Fruit fly (Drosophila melanogaster) whole organism, wandering third instar larva: ENCODE measurements around the gene CG34125.

Experiments used
- Abd-B ChIP-seq: fragments of >200 bp; optimal IDR thresholded peaks from 2 replicates; lab custom pipeline; 2017; ENCODE audit warnings: missing biosample characterization, missing genetic modification characterization
- CG32264 ChIP-seq: fragments of 200-800 bp; sonication (Bioruptor generic); optimal IDR thresholded peaks from 2 replicates; lab custom pipeline; 2016; ENCODE audit warnings: missing biosample characterization, missing genetic modification characterization
- CG9705 ChIP-seq: fragments of 200-800 bp; sonication (Bioruptor generic); optimal IDR thresholded peaks from 2 replicates; lab custom pipeline; 2018; ENCODE audit warnings: missing biosample characterization, mild to moderate bottlenecking, missing genetic modification characterization
- CrebA ChIP-seq: fragments of 200-800 bp; sonication (Bioruptor generic); optimal IDR thresholded peaks from 2 replicates; lab custom pipeline; 2016; ENCODE audit warnings: missing biosample characterization, mild to moderate bottlenecking, missing genetic modification characterization, borderline replicate concordance
- GATAd ChIP-seq: sonication (Bioruptor generic); optimal IDR thresholded peaks from 2 replicates; lab custom pipeline; 2016; ENCODE audit warnings: missing biosample characterization, missing genetic modification characterization
- Hnf4 ChIP-seq: fragments of 200-800 bp; sonication (Bioruptor generic); optimal IDR thresholded peaks from 2 replicates; lab custom pipeline; 2016; ENCODE audit warnings: missing biosample characterization, mild to moderate bottlenecking, missing genetic modification characterization
- Hr83 ChIP-seq: fragments of 200-300 bp; sonication (Bioruptor generic); optimal IDR thresholded peaks from 2 replicates; lab custom pipeline; 2016; ENCODE audit warnings: missing biosample characterization, mild to moderate bottlenecking, missing genetic modification characterization, moderate library complexity; ENCODE audit not compliant: poor library complexity, severe bottlenecking
- Jra ChIP-seq: sonication (Bioruptor generic); optimal IDR thresholded peaks from 2 replicates; lab custom pipeline; 2016; ENCODE audit warnings: missing biosample characterization, missing genetic modification characterization
- Mio ChIP-seq: sonication (Bioruptor generic); optimal IDR thresholded peaks from 2 replicates; lab custom pipeline; 2016; ENCODE audit warnings: missing biosample characterization, missing genetic modification characterization
- Myc ChIP-seq: fragments of >200 bp; optimal IDR thresholded peaks from 2 replicates; lab custom pipeline; 2017
- N ChIP-seq: fragments of >200 bp; optimal IDR thresholded peaks from 2 replicates; lab custom pipeline; 2018; ENCODE audit warnings: missing biosample characterization, missing external identifiers, missing genetic modification characterization
- OdsH ChIP-seq: fragments of 200-800 bp; sonication (Bioruptor generic); optimal IDR thresholded peaks from 2 replicates; lab custom pipeline; 2016; ENCODE audit warnings: missing biosample characterization, mild to moderate bottlenecking, missing genetic modification characterization
- Rel ChIP-seq, 2 experiments: fragments of 200-800 bp; sonication (Bioruptor generic) in 1 of 2; optimal IDR thresholded peaks; 2 replicates in 1 of 2; 3 replicates in 1 of 2; lab custom pipeline; 2016 to 2019; ENCODE audit warnings: mild to moderate bottlenecking in 2 of 2, missing biosample characterization in 2 of 2, missing genetic modification characterization in 2 of 2, moderate library complexity in 1 of 2
- Sp1 ChIP-seq: fragments of 200-800 bp; sonication (Bioruptor generic); optimal IDR thresholded peaks from 3 replicates; lab custom pipeline; 2019; ENCODE audit warnings: missing biosample characterization, mild to moderate bottlenecking, missing genetic modification characterization, moderate library complexity
- Vsx2 ChIP-seq: fragments of 200-300, 225-300 bp; sonication (Bioruptor generic); optimal IDR thresholded peaks from 2 replicates; lab custom pipeline; 2018; ENCODE audit warnings: missing biosample characterization, missing genetic modification characterization; ENCODE audit not compliant: partially characterized antibody
- br ChIP-seq: fragments of 200-800 bp; sonication (Bioruptor generic); optimal IDR thresholded peaks from 2 replicates; lab custom pipeline; 2016; ENCODE audit warnings: missing biosample characterization, missing genetic modification characterization
- brk ChIP-seq: fragments of 200-800 bp; sonication (Bioruptor generic); optimal IDR thresholded peaks from 2 replicates; lab custom pipeline; 2016; ENCODE audit warnings: missing biosample characterization, mild to moderate bottlenecking, missing genetic modification characterization
- dl ChIP-seq, 2 experiments: fragments of 175-275, 200-275 bp in 1 of 2; fragments of 200-275 bp in 1 of 2; sonication (Bioruptor generic); optimal IDR thresholded peaks; lab custom pipeline; 2018; ENCODE audit warnings: mild to moderate bottlenecking in 2 of 2, missing biosample characterization in 2 of 2, missing genetic modification characterization in 2 of 2, moderate library complexity in 2 of 2; ENCODE audit not compliant: partially characterized antibody in 2 of 2, insufficient read depth in 1 of 2
- dsf ChIP-seq: sonication (Bioruptor generic); optimal IDR thresholded peaks from 2 replicates; lab custom pipeline; 2016; ENCODE audit warnings: missing biosample characterization, missing genetic modification characterization, borderline replicate concordance
- ey ChIP-seq: fragments of 200-800 bp; sonication (Bioruptor generic); optimal IDR thresholded peaks from 2 replicates; lab custom pipeline; 2016; ENCODE audit warnings: missing biosample characterization, missing genetic modification characterization
- foxo ChIP-seq, 2 experiments: fragments of 200-800 bp; sonication (Bioruptor generic); optimal IDR thresholded peaks; 2 replicates in 1 of 2; 3 replicates in 1 of 2; lab custom pipeline; 2016 to 2017; ENCODE audit warnings: missing biosample characterization in 2 of 2, missing genetic modification characterization in 2 of 2
- fru ChIP-seq: fragments of 200-800 bp; sonication (Bioruptor generic); optimal IDR thresholded peaks from 3 replicates; lab custom pipeline; 2016; ENCODE audit warnings: missing biosample characterization, mild to moderate bottlenecking, missing genetic modification characterization
- h ChIP-seq: fragments of 200-800 bp; sonication (Bioruptor generic); optimal IDR thresholded peaks from 3 replicates; lab custom pipeline; 2016; ENCODE audit warnings: missing biosample characterization, mild to moderate bottlenecking, missing genetic modification characterization
- jim ChIP-seq: fragments of 175-275, 200-325 bp; sonication (Bioruptor generic); optimal IDR thresholded peaks from 2 replicates; lab custom pipeline; 2016; ENCODE audit warnings: missing biosample characterization, mild to moderate bottlenecking, missing genetic modification characterization
- lola ChIP-seq: fragments of >200 bp; optimal IDR thresholded peaks from 2 replicates; lab custom pipeline; 2017; ENCODE audit warnings: missing biosample characterization, missing genetic modification characterization
- pan ChIP-seq: fragments of >200 bp; optimal IDR thresholded peaks from 2 replicates; lab custom pipeline; 2017
- psq ChIP-seq: fragments of 200-800 bp; sonication (Bioruptor generic); optimal IDR thresholded peaks from 3 replicates; lab custom pipeline; 2017; ENCODE audit warnings: missing biosample characterization, mild to moderate bottlenecking, missing genetic modification characterization, moderate library complexity
- rgr ChIP-seq: fragments of 200-800 bp; sonication (Bioruptor generic); optimal IDR thresholded peaks from 3 replicates; lab custom pipeline; 2016; ENCODE audit warnings: missing biosample characterization, mild to moderate bottlenecking, missing genetic modification characterization
- sage ChIP-seq: fragments of 200-800 bp; sonication (Bioruptor generic); optimal IDR thresholded peaks from 2 replicates; lab custom pipeline; 2016; ENCODE audit warnings: missing biosample characterization, mild to moderate bottlenecking, missing genetic modification characterization
- sv ChIP-seq: fragments of 200-800 bp; sonication (Bioruptor generic); optimal IDR thresholded peaks from 3 replicates; lab custom pipeline; 2016; ENCODE audit warnings: missing biosample characterization, missing genetic modification characterization
- tai ChIP-seq: sonication (Bioruptor generic); optimal IDR thresholded peaks from 2 replicates; lab custom pipeline; 2016; ENCODE audit warnings: missing biosample characterization, missing genetic modification characterization
- usp ChIP-seq: fragments of >200 bp; optimal IDR thresholded peaks from 2 replicates; lab custom pipeline; 2017; ENCODE audit warnings: missing biosample characterization, missing genetic modification characterization
- woc ChIP-seq: sonication (Bioruptor generic); optimal IDR thresholded peaks from 2 replicates; lab custom pipeline; 2016; ENCODE audit warnings: missing biosample characterization, mild to moderate bottlenecking, missing genetic modification characterization

The CG34125 gene

dm6 chr2L:4928340-4928739, 37.1 kb upstream of the CG34125 start:
- TF ChIP-seq h (GFP tag; lab: Kevin White, UChicago) (no peak), psq (GFP tag; lab: Kevin White, UChicago) (no peak), dl (GFP tag; optimal IDR thresholded peaks at IDR 0.05; lab: Kevin White, UChicago; ENCODE audit: insufficient read depth in 1 of 2, partially characterized antibody in 2 of 2) (no peak), Abd-B (GFP tag; lab: Kevin White, UChicago) (no peak), br (GFP tag; lab: Kevin White, UChicago) (no peak), N (no peak), brk (GFP tag; lab: Kevin White, UChicago) (no peak), GATAd (GFP tag; lab: Kevin White, UChicago) (no peak), Mio (GFP tag; lab: Kevin White, UChicago) (no peak)

DNA sequence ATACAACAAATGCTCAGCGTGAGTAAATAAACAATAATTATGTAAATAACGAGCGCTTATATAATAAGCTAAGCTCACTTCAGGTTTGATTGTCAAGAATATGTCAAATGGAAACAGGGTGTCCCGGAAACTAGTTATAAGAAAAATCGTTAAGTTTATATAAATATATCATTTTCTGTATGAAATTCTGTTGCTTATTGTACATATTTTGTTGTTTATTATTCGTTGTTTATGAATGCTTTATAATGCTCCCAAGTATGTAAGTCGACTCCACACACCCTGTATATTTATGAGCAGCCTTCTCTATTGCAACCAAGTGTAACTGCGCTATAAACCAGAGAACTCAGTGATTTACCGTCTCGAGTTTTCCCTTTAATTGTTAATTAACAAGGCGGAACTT, 34.9 kb upstream of the CG34125 start:
- TF ChIP-seq lola (GFP tag; lab: Kevin White, UChicago) (no peak), woc (no peak), Rel (GFP tag; optimal IDR thresholded peaks at IDR 0.05; lab: Kevin White, UChicago) (no peak), Rel (tag; optimal IDR thresholded peaks at IDR 0.05; lab: Kevin White, UChicago) (no peak), ey (GFP tag; lab: Kevin White, UChicago) (no peak), CG9705 (GFP tag; lab: Kevin White, UChicago) (no peak), fru (GFP tag; lab: Kevin White, UChicago) (no peak), psq (GFP tag; lab: Kevin White, UChicago) (no peak), pan (lab: Kevin White, UChicago) (no peak), usp (GFP tag; lab: Kevin White, UChicago) (no peak), CrebA (GFP tag; lab: Kevin White, UChicago) (no peak), br (GFP tag; lab: Kevin White, UChicago) (no peak)

dm6 chr2L:4932284-4932683, 33.2 kb upstream of the CG34125 start, which contains the start of gene hoe1:
Gene hoe1, minus strand, starts transcription at chr2L:4932384.
- TF ChIP-seq rgr (GFP tag; lab: Kevin White, UChicago) (no peak), Mio (GFP tag; lab: Kevin White, UChicago) (no peak), Hnf4 (GFP tag; lab: Kevin White, UChicago) (no peak), br (GFP tag; lab: Kevin White, UChicago) (no peak), dl (GFP tag; optimal IDR thresholded peaks at IDR 0.05; lab: Kevin White, UChicago; ENCODE audit: insufficient read depth in 1 of 2, partially characterized antibody in 2 of 2) (no peak), Myc (no peak), ey (GFP tag; lab: Kevin White, UChicago) (no peak), Jra (no peak)
- TF ChIP-seq, all 38 proteins: peak for 0

DNA sequence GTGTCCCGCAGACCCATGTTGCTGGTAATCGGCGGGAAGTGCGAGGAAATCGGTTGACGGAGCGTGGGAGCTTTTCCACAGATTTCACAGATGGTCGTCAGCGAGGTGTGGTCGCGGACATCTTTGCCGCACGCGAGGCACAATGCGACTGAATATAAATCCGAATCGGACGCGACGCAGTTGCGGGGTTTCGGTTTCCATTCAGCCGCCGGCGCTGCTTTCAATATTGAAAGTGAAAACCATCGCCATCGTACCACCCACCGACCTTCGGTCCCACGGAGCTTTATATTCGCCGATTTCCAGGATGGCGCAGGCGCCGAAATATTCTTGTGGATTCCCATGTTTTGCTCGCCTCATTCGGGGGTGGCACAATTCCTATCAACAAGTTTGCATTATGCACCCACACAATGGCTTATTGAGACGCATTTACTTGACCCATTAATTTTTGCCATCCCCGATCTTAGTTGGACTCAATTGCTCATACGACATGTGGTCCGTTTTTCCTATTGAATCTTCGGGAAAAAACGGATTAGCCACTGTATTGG, 29.1 kb upstream of the CG34125 start, which contains the start of gene hoe2:
TSS of gene hoe2 (minus strand) at position 126 of the 545 bp plus-strand sequence.
- TF ChIP-seq Myc (no peak), sage (GFP tag; lab: Kevin White, UChicago) (no peak), CG32264 (GFP tag; lab: Kevin White, UChicago) (no peak), tai (GFP tag; lab: Kevin White, UChicago) (no peak), usp (GFP tag; lab: Kevin White, UChicago) (no peak), OdsH (GFP tag; lab: Kevin White, UChicago) (no peak), sv (GFP tag; lab: Kevin White, UChicago) (no peak), rgr (GFP tag; lab: Kevin White, UChicago) (no peak)

dm6 chr2L:4937060-4937459, 28.4 kb upstream of the CG34125 start, which contains the start of gene Sgs1:
Gene Sgs1, plus strand, starts transcription at chr2L:4937409.
- TF ChIP-seq rgr (GFP tag; lab: Kevin White, UChicago) = peak; percentile 65
- peak; percentile 5 for TF ChIP-seq jim (GFP tag; lab: Kevin White, UChicago)
- peak; percentile 70 for TF ChIP-seq brk (GFP tag; lab: Kevin White, UChicago)
- TF ChIP-seq Vsx2 (GFP tag; lab: Kevin White, UChicago) = no peak
- TF ChIP-seq lola (GFP tag; lab: Kevin White, UChicago) = no peak
- TF ChIP-seq fru (GFP tag; lab: Kevin White, UChicago) = peak; percentile 57
- peak; percentile 15 for TF ChIP-seq psq (GFP tag; lab: Kevin White, UChicago)
- no peak for TF ChIP-seq dsf
- TF ChIP-seq Hr83 (GFP tag; lab: Kevin White, UChicago) = peak; percentile 95
- TF ChIP-seq foxo (GFP tag; optimal IDR thresholded peaks at IDR 0.05; lab: Kevin White, UChicago) = peak in 1 of 2 experiments; percentile 8
- peak; percentile 48 for TF ChIP-seq OdsH (GFP tag; lab: Kevin White, UChicago)
- peak; percentile 80 for TF ChIP-seq h (GFP tag; lab: Kevin White, UChicago)
- TF ChIP-seq Sp1 (GFP tag; lab: Kevin White, UChicago) = peak; percentile 22
- TF ChIP-seq CrebA (GFP tag; lab: Kevin White, UChicago) = peak; percentile 2
- no peak for TF ChIP-seq N
- TF ChIP-seq Hnf4 (GFP tag; lab: Kevin White, UChicago) = peak; percentile 28
